Worm (Caenorhabditis elegans) whole organism, L2 larva: ENCODE data around the gene mec-12.

ENCODE experiments used
- C34F6.9 ChIP-seq: fragments of 150-350 bp; optimal IDR thresholded peaks from 2 replicates; lab custom pipeline; 2014; ENCODE audit warnings: missing biosample characterization, missing genetic modification characterization
- F13H6.1 ChIP-seq: sonication (generic microtip); optimal IDR thresholded peaks from 2 replicates; lab custom pipeline; 2016; ENCODE audit warnings: missing genetic modification characterization, missing compliant biosample characterization
- R02D3.7 ChIP-seq: fragments of 150-350 bp; optimal IDR thresholded peaks from 2 replicates; lab custom pipeline; 2014; ENCODE audit warnings: missing biosample characterization, missing genetic modification characterization
- ZK546.5 ChIP-seq: sonication (generic microtip); optimal IDR thresholded peaks from 2 replicates; lab custom pipeline; 2017; ENCODE audit warnings: missing biosample characterization, missing genetic modification characterization
- alr-1 ChIP-seq: fragments of 150-350 bp; optimal IDR thresholded peaks from 2 replicates; lab custom pipeline; 2014; ENCODE audit warnings: missing biosample characterization, missing genetic modification characterization
- aly-2 ChIP-seq: fragments of 150-350 bp; optimal IDR thresholded peaks from 2 replicates; lab custom pipeline; 2014; ENCODE audit warnings: missing biosample characterization, missing genetic modification characterization
- ceh-16 ChIP-seq: fragments of 150-350 bp; optimal IDR thresholded peaks from 2 replicates; lab custom pipeline; 2014; ENCODE audit warnings: missing biosample characterization, missing genetic modification characterization
- ceh-82 ChIP-seq: fragments of 150-350 bp; optimal IDR thresholded peaks from 2 replicates; lab custom pipeline; 2014; ENCODE audit warnings: missing biosample characterization, missing genetic modification characterization
- crh-2 ChIP-seq: sonication (generic microtip); optimal IDR thresholded peaks from 2 replicates; lab custom pipeline; 2017; ENCODE audit warnings: missing biosample characterization, missing genetic modification characterization
- egl-27 ChIP-seq: sonication (generic microtip); optimal IDR thresholded peaks from 3 replicates; lab custom pipeline; 2017; ENCODE audit warnings: missing biosample characterization, missing genetic modification reagents, missing genetic modification characterization
- elt-1 ChIP-seq: fragments of 150-350 bp; optimal IDR thresholded peaks from 2 replicates; lab custom pipeline; 2014; ENCODE audit warnings: missing biosample characterization, missing genetic modification characterization
- elt-3 ChIP-seq: sonication (generic microtip); optimal IDR thresholded peaks from 2 replicates; lab custom pipeline; 2017; ENCODE audit warnings: missing biosample characterization, missing genetic modification characterization
- fos-1 ChIP-seq: fragments of 150-350 bp; optimal IDR thresholded peaks from 2 replicates; lab custom pipeline; 2014; ENCODE audit warnings: missing biosample characterization, missing genetic modification characterization
- gmeb-1 ChIP-seq: fragments of 150-350 bp; optimal IDR thresholded peaks from 2 replicates; lab custom pipeline; 2014; ENCODE audit warnings: missing biosample characterization, missing genetic modification characterization
- lin-11 ChIP-seq: fragments of 150-350 bp; sonication (generic microtip); optimal IDR thresholded peaks from 2 replicates; lab custom pipeline; 2014; ENCODE audit warnings: missing biosample characterization, missing genetic modification characterization, inconsistent platforms, mixed read lengths
- lin-39 ChIP-seq: fragments of 150-350 bp; optimal IDR thresholded peaks from 2 replicates; lab custom pipeline; 2014; ENCODE audit warnings: missing biosample characterization, missing genetic modification reagents, missing genetic modification characterization
- lsy-2 ChIP-seq, 2 experiments: fragments of 150-350 bp in 1 of 2; sonication (generic microtip) in 1 of 2; optimal IDR thresholded peaks; 2 replicates each; lab custom pipeline; 2014 to 2017; ENCODE audit warnings: missing biosample characterization in 2 of 2, missing genetic modification characterization in 2 of 2
- mab-5 ChIP-seq: fragments of 150-350 bp; optimal IDR thresholded peaks from 2 replicates; lab custom pipeline; 2014; ENCODE audit warnings: missing biosample characterization, missing genetic modification characterization
- mdl-1 ChIP-seq, 2 experiments: fragments of 150-350 bp in 1 of 2; sonication (generic microtip) in 1 of 2; optimal IDR thresholded peaks; 2 replicates each; lab custom pipeline; 2017; ENCODE audit warnings: missing biosample characterization in 2 of 2, missing genetic modification characterization in 2 of 2
- nhr-10 ChIP-seq: sonication (generic microtip); optimal IDR thresholded peaks from 2 replicates; lab custom pipeline; 2017; ENCODE audit warnings: missing biosample characterization, missing genetic modification characterization
- nhr-12 ChIP-seq: fragments of 150-350 bp; optimal IDR thresholded peaks from 2 replicates; lab custom pipeline; 2014; ENCODE audit warnings: missing biosample characterization, missing genetic modification characterization
- nhr-129 ChIP-seq: fragments of 150-350 bp; optimal IDR thresholded peaks from 2 replicates; lab custom pipeline; 2014; ENCODE audit warnings: missing biosample characterization, missing genetic modification characterization
- nhr-21 ChIP-seq: fragments of 150-350 bp; optimal IDR thresholded peaks from 2 replicates; lab custom pipeline; 2014; ENCODE audit warnings: missing biosample characterization, missing genetic modification characterization
- nhr-23 ChIP-seq: fragments of 150-350 bp; optimal IDR thresholded peaks from 2 replicates; lab custom pipeline; 2014; ENCODE audit warnings: missing biosample characterization, missing genetic modification reagents, missing genetic modification characterization
- nhr-237 ChIP-seq: fragments of 150-350 bp; optimal IDR thresholded peaks from 2 replicates; lab custom pipeline; 2014; ENCODE audit warnings: missing biosample characterization, missing genetic modification characterization
- nhr-25 ChIP-seq: fragments of 150-350 bp; sonication (generic microtip); optimal IDR thresholded peaks from 3 replicates; lab custom pipeline; 2014; ENCODE audit warnings: missing biosample characterization, missing genetic modification characterization
- nhr-6 ChIP-seq: fragments of 150-350 bp; optimal IDR thresholded peaks from 2 replicates; lab custom pipeline; 2014; ENCODE audit warnings: missing biosample characterization, missing genetic modification characterization
- peb-1 ChIP-seq: fragments of 150-350 bp; optimal IDR thresholded peaks from 2 replicates; lab custom pipeline; 2014; ENCODE audit warnings: missing biosample characterization, missing genetic modification characterization
- sem-4 ChIP-seq: fragments of 150-350 bp; optimal IDR thresholded peaks from 2 replicates; lab custom pipeline; 2014; ENCODE audit warnings: missing biosample characterization, missing genetic modification reagents, missing genetic modification characterization
- skn-1 ChIP-seq: sonication (generic microtip); optimal IDR thresholded peaks from 2 replicates; lab custom pipeline; 2017; ENCODE audit warnings: missing biosample characterization, missing genetic modification characterization
- sma-3 ChIP-seq: sonication (generic microtip); optimal IDR thresholded peaks from 2 replicates; lab custom pipeline; 2016; ENCODE audit warnings: missing genetic modification reagents, missing genetic modification characterization, missing compliant biosample characterization
- sma-9 ChIP-seq, 2 experiments: fragments of 150-350 bp in 1 of 2; sonication (generic microtip) in 1 of 2; optimal IDR thresholded peaks; 2 replicates each; lab custom pipeline; 2014 to 2016; ENCODE audit warnings: missing genetic modification characterization in 2 of 2, mild to moderate bottlenecking in 1 of 2, missing biosample characterization in 1 of 2, missing compliant biosample characterization in 1 of 2, missing genetic modification reagents in 1 of 2, moderate library complexity in 1 of 2
- snpc-4 ChIP-seq: fragments of 150-350 bp; optimal IDR thresholded peaks from 2 replicates; lab custom pipeline; 2014; ENCODE audit warnings: missing biosample characterization, missing genetic modification characterization
- unc-39 ChIP-seq: fragments of 150-350 bp; optimal IDR thresholded peaks from 2 replicates; lab custom pipeline; 2014; ENCODE audit warnings: missing biosample characterization, missing genetic modification characterization
- unc-62 ChIP-seq: fragments of 150-350 bp; optimal IDR thresholded peaks from 2 replicates; lab custom pipeline; 2014; ENCODE audit warnings: missing biosample characterization, missing genetic modification reagents, missing genetic modification characterization
- zag-1 ChIP-seq: fragments of 150-350 bp; optimal IDR thresholded peaks from 2 replicates; lab custom pipeline; 2014; ENCODE audit warnings: missing biosample characterization, missing genetic modification characterization
- ztf-1 ChIP-seq: fragments of 200-800 bp; sonication (Bioruptor generic); conservative IDR thresholded peaks from 2 replicates; pipeline ENCODE4 v1.3.6; 2022; ENCODE audit warnings: missing genetic modification characterization, missing compliant biosample characterization
- ztf-11 ChIP-seq: sonication (generic microtip); optimal IDR thresholded peaks from 2 replicates; lab custom pipeline; 2017; ENCODE audit warnings: missing biosample characterization, missing genetic modification characterization
- ztf-4 ChIP-seq: fragments of 150-350 bp; optimal IDR thresholded peaks from 2 replicates; lab custom pipeline; 2014; ENCODE audit warnings: missing biosample characterization, missing genetic modification characterization

mec-12 gene

ce11 chrIII:3143657-3144056 is 4.6 kb upstream of the mec-12 start, which contains the start of gene C44B11.4:
Gene C44B11.4, minus strand, starts transcription at chrIII:3143757.
- TF ChIP-seq ceh-82 (tag; lab: Kevin White, UChicago), result no peak
- no peak for TF ChIP-seq crh-2
- no peak for TF ChIP-seq unc-62 (GFP tag; lab: Kevin White, UChicago)
- TF ChIP-seq nhr-6, result no peak
- TF ChIP-seq nhr-10 (tag; lab: Kevin White, UChicago), result no peak
- TF ChIP-seq nhr-12, result no peak
- no peak for TF ChIP-seq gmeb-1
- no peak for TF ChIP-seq R02D3.7 (tag; lab: Kevin White, UChicago)
- TF ChIP-seq unc-39 (tag; lab: Kevin White, UChicago), result no peak
- TF ChIP-seq egl-27 (tag; lab: Kevin White, UChicago), result no peak
- no peak for TF ChIP-seq mab-5 (tag; lab: Kevin White, UChicago)
- TF ChIP-seq sem-4 (tag; lab: Kevin White, UChicago), result no peak
- TF ChIP-seq ZK546.5 (tag; lab: Kevin White, UChicago), result no peak
- no peak for TF ChIP-seq alr-1 (tag; lab: Kevin White, UChicago)
- no peak for TF ChIP-seq lsy-2 (tag; optimal IDR thresholded peaks at IDR 0.05; lab: Kevin White, UChicago)
- TF ChIP-seq fos-1 (tag; lab: Kevin White, UChicago), result no peak
- no peak for TF ChIP-seq aly-2 (tag; lab: Kevin White, UChicago)
- TF ChIP-seq sma-3 (GFP tag; lab: Kevin White, UChicago), result no peak

ce11 chrIII:3142078-3142477 is 3.0 kb upstream of the mec-12 start:
- TF ChIP-seq nhr-23 (tag; lab: Kevin White, UChicago), result no peak
- TF ChIP-seq unc-39 (tag; lab: Kevin White, UChicago), result no peak
- TF ChIP-seq sma-3 (GFP tag; lab: Kevin White, UChicago), result no peak
- no peak for TF ChIP-seq skn-1 (tag; lab: Kevin White, UChicago)
- TF ChIP-seq F13H6.1 (tag; lab: Kevin White, UChicago), result no peak
- TF ChIP-seq ceh-82 (tag; lab: Kevin White, UChicago), result no peak
- no peak for TF ChIP-seq mdl-1 (tag; optimal IDR thresholded peaks at IDR 0.05; lab: Kevin White, UChicago)
- TF ChIP-seq ztf-11 (tag; lab: Kevin White, UChicago), result no peak
- no peak for TF ChIP-seq lin-11 (tag; lab: Kevin White, UChicago)
- no peak for TF ChIP-seq lsy-2 (tag; optimal IDR thresholded peaks at IDR 0.05; lab: Kevin White, UChicago)
- no peak for TF ChIP-seq lin-39 (tag; lab: Kevin White, UChicago)
- TF ChIP-seq, all 48 proteins: peak for 0

DNA sequence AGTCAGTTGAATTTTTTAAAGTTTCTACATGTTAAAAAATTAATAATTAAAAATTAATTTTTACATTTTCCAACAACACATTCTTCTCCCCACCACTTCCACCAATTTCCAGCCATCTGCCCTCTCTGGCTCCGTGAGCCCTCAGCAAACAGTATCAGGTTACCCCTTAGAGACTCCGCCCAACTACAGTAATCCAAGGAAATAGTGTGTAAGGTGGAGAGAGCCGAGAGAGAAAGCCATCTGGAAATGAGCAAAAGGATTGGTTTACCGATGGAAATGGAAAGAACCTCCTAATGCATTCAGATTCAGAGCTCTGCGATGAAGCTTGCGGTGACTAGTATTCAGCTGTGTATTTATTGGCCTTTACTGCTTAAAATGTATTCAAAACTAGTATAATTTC is 1.2 kb upstream of the mec-12 start:
- TF ChIP-seq snpc-4 (tag; lab: Kevin White, UChicago), result no peak
- TF ChIP-seq gmeb-1, result no peak
- no peak for TF ChIP-seq ztf-11 (tag; lab: Kevin White, UChicago)
- TF ChIP-seq lin-39 (tag; lab: Kevin White, UChicago), result no peak
- no peak for TF ChIP-seq C34F6.9 (tag; lab: Kevin White, UChicago)
- TF ChIP-seq nhr-12, result no peak
- no peak for TF ChIP-seq peb-1 (tag; lab: Kevin White, UChicago)
- TF ChIP-seq, all 48 proteins: peak for 0

DNA sequence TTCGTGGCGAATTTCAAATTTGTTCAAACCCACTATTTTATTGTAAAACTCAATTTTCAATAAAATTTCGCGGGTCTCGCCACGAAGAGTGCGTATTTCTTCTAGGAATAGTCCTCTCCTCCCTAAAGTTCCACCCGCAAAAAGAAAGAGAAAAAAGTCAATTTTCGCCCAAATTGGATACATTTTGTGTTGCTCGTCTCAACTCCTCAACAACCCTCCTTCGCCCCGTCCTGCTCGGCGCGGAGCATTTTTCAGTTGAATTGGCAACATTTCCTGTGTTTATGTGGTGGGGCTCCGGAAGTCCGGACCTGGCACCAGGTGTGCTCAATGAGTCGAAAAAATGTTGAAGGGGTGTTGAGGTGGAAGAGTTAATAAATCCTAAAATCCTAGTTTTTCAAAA is 947 bp downstream of the mec-12 start:
- no peak for TF ChIP-seq ztf-4 (tag; lab: Kevin White, UChicago)
- TF ChIP-seq egl-27 (tag; lab: Kevin White, UChicago), result no peak
- TF ChIP-seq ceh-82 (tag; lab: Kevin White, UChicago), result no peak
- TF ChIP-seq nhr-129 (tag; lab: Kevin White, UChicago), result no peak
- TF ChIP-seq ZK546.5 (tag; lab: Kevin White, UChicago), result no peak
- TF ChIP-seq nhr-25, result no peak
- TF ChIP-seq ceh-16 (tag; lab: Kevin White, UChicago), result no peak
- no peak for TF ChIP-seq nhr-12
- TF ChIP-seq elt-1 (tag; lab: Kevin White, UChicago), result no peak

- TF ChIP-seq nhr-21 (tag; lab: Kevin White, UChicago) (no peak), zag-1 (no peak), nhr-237 (tag; lab: Kevin White, UChicago) (no peak), ztf-4 (tag; lab: Kevin White, UChicago) (no peak), peb-1 (tag; lab: Kevin White, UChicago) (no peak), ztf-1 (GFP tag; lab: Robert Waterston, UW) (no peak), nhr-25 (no peak), elt-3 (no peak), sma-9 (GFP tag; optimal IDR thresholded peaks at IDR 0.05; lab: Kevin White, UChicago) (no peak), sma-9 (tag; optimal IDR thresholded peaks at IDR 0.05; lab: Kevin White, UChicago) (no peak), F13H6.1 (tag; lab: Kevin White, UChicago) (no peak), ztf-11 (tag; lab: Kevin White, UChicago) (no peak), unc-39 (tag; lab: Kevin White, UChicago) (no peak), sma-3 (GFP tag; lab: Kevin White, UChicago) (no peak), lin-11 (tag; lab: Kevin White, UChicago) (no peak), ceh-16 (tag; lab: Kevin White, UChicago) (no peak), crh-2 (no peak), R02D3.7 (tag; lab: Kevin White, UChicago) (no peak), nhr-6 (no peak), nhr-10 (tag; lab: Kevin White, UChicago) (no peak)
These were observed 2.6 kb downstream of the mec-12 start for ce11 chrIII:3136325-3137001.
